Worm (Caenorhabditis elegans) whole organism, L2 larva: ENCODE measurements around the gene ZK262.2.
"Not testable (repeated sequence)": the region's sequence is repeated elsewhere in the genome, so short reads cannot be mapped to it uniquely, and the experiment has no call there.

Experiments
- C34F6.9 ChIP-seq: fragments of 150-350 bp; optimal IDR thresholded peaks from 2 replicates; lab custom pipeline; 2014; ENCODE audit warnings: missing biosample characterization, missing genetic modification characterization
- F13H6.1 ChIP-seq: sonication (generic microtip); optimal IDR thresholded peaks from 2 replicates; lab custom pipeline; 2016; ENCODE audit warnings: missing genetic modification characterization, missing compliant biosample characterization
- R02D3.7 ChIP-seq: fragments of 150-350 bp; optimal IDR thresholded peaks from 2 replicates; lab custom pipeline; 2014; ENCODE audit warnings: missing biosample characterization, missing genetic modification characterization
- ZK546.5 ChIP-seq: sonication (generic microtip); optimal IDR thresholded peaks from 2 replicates; lab custom pipeline; 2017; ENCODE audit warnings: missing biosample characterization, missing genetic modification characterization
- alr-1 ChIP-seq: fragments of 150-350 bp; optimal IDR thresholded peaks from 2 replicates; lab custom pipeline; 2014; ENCODE audit warnings: missing biosample characterization, missing genetic modification characterization
- ama-1 ChIP-seq: fragments of 150-350 bp; optimal IDR thresholded peaks from 2 replicates; lab custom pipeline; 2018; ENCODE audit warnings: inconsistent platforms
- blmp-1 ChIP-seq: sonication (generic microtip); optimal IDR thresholded peaks from 2 replicates; lab custom pipeline; 2017; ENCODE audit warnings: missing genetic modification characterization, mild to moderate bottlenecking, missing compliant biosample characterization, antibody characterized with exemption, moderate library complexity; ENCODE audit not compliant: insufficient read depth
- crh-2 ChIP-seq: sonication (generic microtip); optimal IDR thresholded peaks from 2 replicates; lab custom pipeline; 2017; ENCODE audit warnings: missing biosample characterization, missing genetic modification characterization
- dmd-4 ChIP-seq: sonication (generic microtip); optimal IDR thresholded peaks from 2 replicates; lab custom pipeline; 2017; ENCODE audit warnings: missing biosample characterization, missing genetic modification characterization
- elt-3 ChIP-seq: sonication (generic microtip); optimal IDR thresholded peaks from 2 replicates; lab custom pipeline; 2017; ENCODE audit warnings: missing biosample characterization, missing genetic modification characterization
- gmeb-1 ChIP-seq: fragments of 150-350 bp; optimal IDR thresholded peaks from 2 replicates; lab custom pipeline; 2014; ENCODE audit warnings: missing biosample characterization, missing genetic modification characterization
- lin-11 ChIP-seq: fragments of 150-350 bp; sonication (generic microtip); optimal IDR thresholded peaks from 2 replicates; lab custom pipeline; 2014; ENCODE audit warnings: missing biosample characterization, missing genetic modification characterization, inconsistent platforms, mixed read lengths
- lin-13 ChIP-seq: fragments of 150-350 bp; optimal IDR thresholded peaks from 2 replicates; lab custom pipeline; 2014; ENCODE audit warnings: missing biosample characterization, missing genetic modification reagents, missing genetic modification characterization
- lin-39 ChIP-seq: fragments of 150-350 bp; optimal IDR thresholded peaks from 2 replicates; lab custom pipeline; 2014; ENCODE audit warnings: missing biosample characterization, missing genetic modification reagents, missing genetic modification characterization
- lsy-2 ChIP-seq, 2 experiments: fragments of 150-350 bp in 1 of 2; sonication (generic microtip) in 1 of 2; optimal IDR thresholded peaks; 2 replicates each; lab custom pipeline; 2014 to 2017; ENCODE audit warnings: missing biosample characterization in 2 of 2, missing genetic modification characterization in 2 of 2
- mdl-1 ChIP-seq, 2 experiments: fragments of 150-350 bp in 1 of 2; sonication (generic microtip) in 1 of 2; optimal IDR thresholded peaks; 2 replicates each; lab custom pipeline; 2017; ENCODE audit warnings: missing biosample characterization in 2 of 2, missing genetic modification characterization in 2 of 2
- nhr-11 ChIP-seq: fragments of 150-350 bp; optimal IDR thresholded peaks from 2 replicates; lab custom pipeline; 2014; ENCODE audit warnings: missing biosample characterization, missing genetic modification characterization
- nhr-129 ChIP-seq: fragments of 150-350 bp; optimal IDR thresholded peaks from 2 replicates; lab custom pipeline; 2014; ENCODE audit warnings: missing biosample characterization, missing genetic modification characterization
- nhr-21 ChIP-seq: fragments of 150-350 bp; optimal IDR thresholded peaks from 2 replicates; lab custom pipeline; 2014; ENCODE audit warnings: missing biosample characterization, missing genetic modification characterization
- nhr-23 ChIP-seq: fragments of 150-350 bp; optimal IDR thresholded peaks from 2 replicates; lab custom pipeline; 2014; ENCODE audit warnings: missing biosample characterization, missing genetic modification reagents, missing genetic modification characterization
- nhr-237 ChIP-seq: fragments of 150-350 bp; optimal IDR thresholded peaks from 2 replicates; lab custom pipeline; 2014; ENCODE audit warnings: missing biosample characterization, missing genetic modification characterization
- nhr-25 ChIP-seq: fragments of 150-350 bp; sonication (generic microtip); optimal IDR thresholded peaks from 3 replicates; lab custom pipeline; 2014; ENCODE audit warnings: missing biosample characterization, missing genetic modification characterization
- nhr-77 ChIP-seq: fragments of 150-350 bp; optimal IDR thresholded peaks from 2 replicates; lab custom pipeline; 2014; ENCODE audit warnings: missing biosample characterization, missing genetic modification characterization
- sem-4 ChIP-seq: fragments of 150-350 bp; optimal IDR thresholded peaks from 2 replicates; lab custom pipeline; 2014; ENCODE audit warnings: missing biosample characterization, missing genetic modification reagents, missing genetic modification characterization
- skn-1 ChIP-seq: sonication (generic microtip); optimal IDR thresholded peaks from 2 replicates; lab custom pipeline; 2017; ENCODE audit warnings: missing biosample characterization, missing genetic modification characterization
- sma-3 ChIP-seq: sonication (generic microtip); optimal IDR thresholded peaks from 2 replicates; lab custom pipeline; 2016; ENCODE audit warnings: missing genetic modification reagents, missing genetic modification characterization, missing compliant biosample characterization
- snpc-4 ChIP-seq: fragments of 150-350 bp; optimal IDR thresholded peaks from 2 replicates; lab custom pipeline; 2014; ENCODE audit warnings: missing biosample characterization, missing genetic modification characterization
- unc-39 ChIP-seq: fragments of 150-350 bp; optimal IDR thresholded peaks from 2 replicates; lab custom pipeline; 2014; ENCODE audit warnings: missing biosample characterization, missing genetic modification characterization
- unc-55 ChIP-seq: fragments of 150-350 bp; sonication (generic microtip); optimal IDR thresholded peaks from 3 replicates; lab custom pipeline; 2014; ENCODE audit warnings: missing biosample characterization, missing genetic modification reagents, missing genetic modification characterization
- unc-62 ChIP-seq: fragments of 150-350 bp; optimal IDR thresholded peaks from 2 replicates; lab custom pipeline; 2014; ENCODE audit warnings: missing biosample characterization, missing genetic modification reagents, missing genetic modification characterization
- zag-1 ChIP-seq: fragments of 150-350 bp; optimal IDR thresholded peaks from 2 replicates; lab custom pipeline; 2014; ENCODE audit warnings: missing biosample characterization, missing genetic modification characterization
- ztf-11 ChIP-seq: sonication (generic microtip); optimal IDR thresholded peaks from 2 replicates; lab custom pipeline; 2017; ENCODE audit warnings: missing biosample characterization, missing genetic modification characterization

The ZK262.2 gene

DNA sequence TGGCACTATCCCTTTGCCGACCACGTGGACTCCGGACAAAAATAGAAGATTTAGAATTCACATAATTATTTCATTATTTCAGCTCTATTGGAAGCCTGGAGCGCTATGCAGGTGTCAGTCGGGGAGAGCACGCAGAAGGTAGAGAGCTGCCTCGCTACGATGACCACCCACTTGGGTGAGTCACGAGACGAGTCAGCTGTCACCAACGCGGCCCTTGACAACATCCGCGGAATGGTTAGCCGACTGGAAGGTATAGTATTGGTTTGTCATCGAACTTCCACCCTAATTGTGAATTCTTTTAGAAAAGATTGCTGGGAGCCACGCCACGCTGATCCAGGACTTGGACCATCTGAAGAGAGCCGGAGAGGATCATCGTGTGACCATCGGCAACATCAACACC lies 26.7 kb upstream of the ZK262.2 start, which contains the start of gene ZK262.9:
Gene ZK262.9, plus strand, starts transcription at position 301 of the 400 bp plus-strand sequence.
- not testable (repeated sequence) for TF ChIP-seq unc-62 (GFP tag; lab: Kevin White, UChicago); snpc-4 (tag; lab: Kevin White, UChicago); nhr-77

DNA sequence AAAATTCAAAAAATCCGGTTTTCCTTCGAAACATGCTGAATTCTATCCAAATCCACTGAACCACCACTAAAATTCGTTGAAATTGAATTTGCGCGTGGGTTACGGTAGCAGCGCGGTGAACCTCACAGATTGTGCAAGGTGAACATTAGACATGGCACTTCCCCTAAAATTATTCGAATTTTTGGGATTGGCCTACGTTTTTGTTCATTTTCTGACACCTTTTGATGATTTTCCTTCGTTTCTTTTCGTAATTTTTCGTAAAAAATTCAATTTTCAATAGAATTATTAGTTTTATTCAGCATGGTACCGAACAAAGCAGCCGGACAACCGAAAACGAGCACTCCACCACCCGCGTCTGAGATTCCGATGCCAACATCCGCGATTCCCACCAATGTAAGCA lies 25.3 kb upstream of the ZK262.2 start, which contains the start of gene ZK262.8:
Gene ZK262.8, plus strand, starts transcription at position 301 of the 400 bp plus-strand sequence.
- TF ChIP-seq sma-3 (no peak), unc-62 (GFP tag; lab: Kevin White, UChicago) (no peak)

DNA sequence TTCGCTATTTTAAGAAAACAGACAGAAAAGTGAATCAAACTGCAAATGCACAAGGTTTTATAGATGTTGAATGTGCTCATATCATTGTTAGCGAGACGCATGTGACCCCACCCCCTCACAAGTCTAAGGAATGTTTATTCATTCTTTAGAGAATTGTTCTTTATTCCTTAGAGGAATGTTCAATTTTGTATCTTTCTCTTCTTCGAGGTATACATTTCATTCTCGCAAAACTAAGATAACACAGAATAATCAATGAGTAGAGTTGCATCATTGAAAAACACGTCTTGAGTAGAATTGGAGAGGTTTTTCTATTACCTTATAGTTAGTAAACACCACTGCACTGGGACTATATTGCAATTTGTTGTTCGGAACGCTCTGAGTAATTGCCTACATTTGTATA lies 22.2 kb upstream of the ZK262.2 start, which contains the start of gene ZK262.20:
Gene ZK262.20, minus strand, starts transcription at position 101 of the 400 bp plus-strand sequence.
- TF ChIP-seq nhr-237 (tag; lab: Kevin White, UChicago) (no peak), C34F6.9 (tag; lab: Kevin White, UChicago) (no peak), skn-1 (tag; lab: Kevin White, UChicago) (no peak), lin-13 (GFP tag; lab: Kevin White, UChicago) (no peak), lsy-2 (tag; optimal IDR thresholded peaks at IDR 0.05; lab: Kevin White, UChicago) (no peak), nhr-25 (tag; lab: Kevin White, UChicago) (no peak), ztf-11 (tag; lab: Kevin White, UChicago) (no peak), crh-2 (tag; lab: Kevin White, UChicago) (no peak), lin-11 (tag; lab: Kevin White, UChicago) (no peak), nhr-77 (no peak), unc-55 (GFP tag; lab: Kevin White, UChicago) (no peak), ZK546.5 (tag; lab: Kevin White, UChicago) (no peak), mdl-1 (tag; optimal IDR thresholded peaks at IDR 0.05; lab: Kevin White, UChicago) (no peak), F13H6.1 (tag; lab: Kevin White, UChicago) (no peak), unc-62 (GFP tag; lab: Kevin White, UChicago) (no peak), lin-39 (tag; lab: Kevin White, UChicago) (no peak), dmd-4 (tag; lab: Kevin White, UChicago) (no peak), nhr-129 (no peak), nhr-23 (tag; lab: Kevin White, UChicago) (no peak)
- TF ChIP-seq, all 48 proteins: peak for 0

DNA sequence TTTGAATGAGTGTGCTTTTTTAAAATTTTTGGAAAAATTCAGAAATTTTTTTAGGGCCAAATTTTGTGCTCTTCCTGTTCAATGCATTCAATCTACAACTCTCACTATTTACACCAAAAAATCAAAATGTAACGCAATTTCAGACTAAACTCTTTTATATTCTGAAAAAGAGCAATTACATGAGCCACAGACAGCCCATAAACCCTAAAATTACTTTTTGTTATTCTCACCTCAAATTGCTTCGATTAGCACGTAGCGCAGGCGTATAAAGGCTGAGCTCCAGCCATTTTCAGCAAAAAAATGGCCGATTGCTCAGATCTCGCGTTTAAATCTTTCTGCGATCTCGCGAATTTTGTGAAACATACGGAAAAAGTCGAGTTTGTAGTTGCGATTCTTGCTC lies 18.7 kb upstream of the ZK262.2 start, which contains the start of gene srw-82:
Gene srw-82, plus strand, starts transcription at position 301 of the 400 bp plus-strand sequence.
- no peak for TF ChIP-seq nhr-77
- TF ChIP-seq nhr-25 (tag; lab: Kevin White, UChicago), result no peak
- TF ChIP-seq elt-3 (tag; lab: Kevin White, UChicago), result no peak
- no peak for TF ChIP-seq zag-1
- no peak for TF ChIP-seq lsy-2 (tag; optimal IDR thresholded peaks at IDR 0.05; lab: Kevin White, UChicago)
- TF ChIP-seq, all 48 proteins: peak for 0

DNA sequence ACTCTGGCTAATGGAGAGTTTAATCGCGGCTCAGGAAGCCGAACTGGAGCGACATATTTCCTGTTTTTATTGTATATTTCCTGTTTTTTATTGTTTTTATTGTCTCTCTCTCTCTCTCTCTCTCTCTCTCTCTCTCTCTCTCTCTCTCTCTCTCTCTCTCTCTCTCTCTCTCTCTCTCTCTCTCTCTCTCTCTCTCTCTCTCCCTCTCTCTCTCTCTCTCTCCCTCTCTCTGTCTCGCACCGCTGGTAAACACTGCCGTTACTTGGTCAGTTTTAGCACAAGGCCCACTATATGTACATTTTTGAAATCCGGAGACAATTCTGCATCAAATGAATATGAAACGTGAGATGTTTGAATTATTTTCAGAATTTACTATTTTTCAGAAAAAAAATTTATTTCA lies 18.0 kb upstream of the ZK262.2 start:
- TF ChIP-seq sem-4 (tag; lab: Kevin White, UChicago), result no peak
- TF ChIP-seq blmp-1 (tag; lab: Kevin White, UChicago), result no peak
- no peak for TF ChIP-seq unc-55 (GFP tag; lab: Kevin White, UChicago)
- no peak for TF ChIP-seq alr-1 (tag; lab: Kevin White, UChicago)
- TF ChIP-seq C34F6.9 (tag; lab: Kevin White, UChicago), result no peak
- TF ChIP-seq ztf-11 (tag; lab: Kevin White, UChicago), result no peak

DNA sequence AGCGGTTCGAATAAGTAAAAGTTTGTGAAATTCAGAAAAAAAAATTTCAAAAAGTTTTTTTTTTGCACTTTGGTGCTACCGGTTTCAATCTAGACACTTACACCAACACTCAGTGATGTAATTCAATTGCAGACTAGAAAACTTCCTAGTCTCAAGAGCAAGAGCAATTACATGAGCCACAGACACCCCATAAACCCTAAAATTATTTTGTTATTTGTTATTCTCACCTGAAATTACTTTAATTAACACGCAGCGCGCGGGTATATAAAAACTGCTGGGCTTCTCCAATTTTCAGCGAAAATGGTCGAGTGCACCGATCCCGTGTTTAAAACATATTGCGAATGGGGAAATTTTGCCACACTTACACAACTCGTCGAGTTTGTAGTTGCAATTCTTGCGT lies 13.5 kb upstream of the ZK262.2 start, which contains the start of gene srw-83:
Gene srw-83, plus strand, starts transcription at position 301 of the 400 bp plus-strand sequence.
- no peak for TF ChIP-seq gmeb-1
- TF ChIP-seq nhr-21 (tag; lab: Kevin White, UChicago), result no peak
- no peak for TF ChIP-seq unc-55 (GFP tag; lab: Kevin White, UChicago)
- no peak for TF ChIP-seq skn-1 (tag; lab: Kevin White, UChicago)
- no peak for TF ChIP-seq lin-11 (tag; lab: Kevin White, UChicago)
- no peak for TF ChIP-seq unc-39
- no peak for TF ChIP-seq crh-2 (tag; lab: Kevin White, UChicago)
- no peak for TF ChIP-seq sem-4 (tag; lab: Kevin White, UChicago)
- TF ChIP-seq lin-39 (tag; lab: Kevin White, UChicago), result no peak
- TF ChIP-seq R02D3.7 (tag; lab: Kevin White, UChicago), result no peak
- no peak for TF ChIP-seq mdl-1 (tag; optimal IDR thresholded peaks at IDR 0.05; lab: Kevin White, UChicago)
- TF ChIP-seq nhr-11, result no peak
- TF ChIP-seq ztf-11 (tag; lab: Kevin White, UChicago), result no peak
- TF ChIP-seq dmd-4 (tag; lab: Kevin White, UChicago), result no peak
- TF ChIP-seq sma-3, result no peak
- TF ChIP-seq ama-1 (lab: Kevin White, UChicago), result no peak
- TF ChIP-seq nhr-23 (tag; lab: Kevin White, UChicago), result no peak
- TF ChIP-seq lsy-2 (tag; optimal IDR thresholded peaks at IDR 0.05; lab: Kevin White, UChicago), result no peak
- no peak for TF ChIP-seq blmp-1 (tag; lab: Kevin White, UChicago)
